Worm (Caenorhabditis elegans): ENCODE data around the gene srx-114.

ce11 chrII:5389831-5390323, 43.1 kb downstream of the srx-114 start, which contains the start of gene ndx-6:
- no peak for TF ChIP-seq egl-27 (tag; optimal IDR thresholded peaks at IDR 0.05)
- no peak for TF ChIP-seq daf-8 (GFP tag; IDR thresholded peaks at IDR 0.05)
- no peak for TF ChIP-seq tag-97 (GFP tag; IDR thresholded peaks at IDR 0.05)
- no peak for TF ChIP-seq madf-5 (GFP tag; IDR thresholded peaks at IDR 0.05)
